Fruit fly (Drosophila melanogaster): ENCODE data around the gene Fhos.

The Fhos gene

dm6 chr3L:8823730-8824374, 70.4 kb downstream of the Fhos start:
- TF ChIP-seq CG9139 (GFP tag; optimal IDR thresholded peaks at IDR 0.05) (peak; percentile 59), Hr38 (GFP tag; optimal IDR thresholded peaks at IDR 0.05) (no peak), Ets96B (tag; optimal IDR thresholded peaks at IDR 0.05) (peak; percentile 78), fkh (GFP tag; optimal IDR thresholded peaks at IDR 0.05) (no peak), CG6163 (GFP tag; IDR thresholded peaks at IDR 0.05) (peak; percentile 86), CG11294 (GFP tag; IDR thresholded peaks at IDR 0.05) (no peak), spab (GFP tag; optimal IDR thresholded peaks at IDR 0.05) (peak; percentile 63), Smox (GFP tag; optimal IDR thresholded peaks at IDR 0.05) (peak; percentile 47), CG15336 (GFP tag; IDR thresholded peaks at IDR 0.05) (peak; percentile 39; the same call in 1 of the 2 replicates), Ets21C (GFP tag; optimal IDR thresholded peaks at IDR 0.05) (no peak), Sox15 (GFP tag; optimal IDR thresholded peaks at IDR 0.05) (peak; percentile 68), OdsH (GFP tag; optimal IDR thresholded peaks at IDR 0.05) (peak; percentile 81), CG6276 (GFP tag; optimal IDR thresholded peaks at IDR 0.05) (no peak), Gug (GFP tag; IDR thresholded peaks at IDR 0.05) (peak; percentile 53; the same call in 1 of the 2 replicates), Met (GFP tag; optimal IDR thresholded peaks at IDR 0.05) (peak; percentile 55), Lpt (GFP tag; optimal IDR thresholded peaks at IDR 0.05) (peak; percentile 11), CG34406 (GFP tag; optimal IDR thresholded peaks at IDR 0.05) (peak; percentile 79), fd59A (GFP tag; optimal IDR thresholded peaks at IDR 0.05) (peak; percentile 84), Sox102F (GFP tag; optimal IDR thresholded peaks at IDR 0.05) (peak; percentile 50), Eip78C (GFP tag) (peak; percentile 87), CG8119 (GFP tag; IDR thresholded peaks at IDR 0.05) (peak; percentile 60; the same call in 2 of the 3 replicates), CG8632 (GFP tag; optimal IDR thresholded peaks at IDR 0.05) (peak; percentile 79), Blimp-1 (GFP tag; optimal IDR thresholded peaks at IDR 0.05) (no peak), CG8319 (GFP tag; optimal IDR thresholded peaks at IDR 0.05) (peak; percentile 30), pdm3 (GFP tag; optimal IDR thresholded peaks at IDR 0.05) (peak; percentile 67), cyc (GFP tag; optimal IDR thresholded peaks at IDR 0.05) (peak; percentile 48), Eip75B (GFP tag; optimal IDR thresholded peaks at IDR 0.05) (peak; percentile 51), Hr39 (GFP tag; optimal IDR thresholded peaks at IDR 0.05) (peak; percentile 73), acj6 (GFP tag; optimal IDR thresholded peaks at IDR 0.05) (peak; percentile 83), salr (GFP tag; optimal IDR thresholded peaks at IDR 0.05) (peak; percentile 67 to 83), Hr4 (GFP tag; optimal IDR thresholded peaks at IDR 0.05) (peak; percentile 41), ss (GFP tag; optimal IDR thresholded peaks at IDR 0.05) (peak; percentile 76 to 81), dac (GFP tag; optimal IDR thresholded peaks at IDR 0.05) (no peak), CG10669 (GFP tag; optimal IDR thresholded peaks at IDR 0.05) (peak; percentile 61), svp (GFP tag) (peak; percentile 78), CG16779 (tag; optimal IDR thresholded peaks at IDR 0.05) (no peak), CG31627 (GFP tag; optimal IDR thresholded peaks at IDR 0.05) (peak; percentile 71), lz (GFP tag; optimal IDR thresholded peaks at IDR 0.05) (peak; percentile 45), eg (GFP tag; IDR thresholded peaks at IDR 0.05) (peak; percentile 71), Sox14 (GFP tag; optimal IDR thresholded peaks at IDR 0.05) (peak; percentile 76), esn (GFP tag; optimal IDR thresholded peaks at IDR 0.05) (peak; percentile 57), CG4318 (GFP tag; optimal IDR thresholded peaks at IDR 0.05) (peak; percentile 22), CG11902 (GFP tag; optimal IDR thresholded peaks at IDR 0.05) (no peak), vri (GFP tag; optimal IDR thresholded peaks at IDR 0.05) (no peak), topi (GFP tag; optimal IDR thresholded peaks at IDR 0.05) (peak; percentile 35), dsx (GFP tag; optimal IDR thresholded peaks at IDR 0.05; ENCODE audit: poor library complexity, severe bottlenecking) (peak; percentile 69), Eip93F (GFP tag; optimal IDR thresholded peaks at IDR 0.05) (no peak), CG1621 (tag; optimal IDR thresholded peaks at IDR 0.05) (peak; percentile 84), CG6854 (GFP tag; optimal IDR thresholded peaks at IDR 0.05) (no peak), net (GFP tag; optimal IDR thresholded peaks at IDR 0.05) (peak; percentile 75), achi (GFP tag; optimal IDR thresholded peaks at IDR 0.05) (peak; percentile 75)
